Worm (Caenorhabditis elegans) whole organism, L1 larva: ENCODE results near the gene srh-79.
A peak's percentile ranks its signal among the peaks of the same experiment; 100 is the strongest.

ENCODE experiments used
- C04F5.9 ChIP-seq: sonication (generic microtip); optimal IDR thresholded peaks from 2 replicates; lab custom pipeline; 2016; ENCODE audit warnings: missing genetic modification characterization, missing compliant biosample characterization
- C34B4.2 ChIP-seq: sonication (generic microtip); optimal IDR thresholded peaks from 2 replicates; lab custom pipeline; 2017; ENCODE audit warnings: mild to moderate bottlenecking, missing genetic modification characterization, missing compliant biosample characterization
- aly-2 ChIP-seq: fragments of 150-350 bp; optimal IDR thresholded peaks from 2 replicates; lab custom pipeline; 2014; ENCODE audit warnings: missing biosample characterization, missing genetic modification characterization
- ceh-63 ChIP-seq: fragments of 200-800 bp; sonication (Bioruptor generic); optimal IDR thresholded peaks from 2 replicates; lab custom pipeline; 2018; ENCODE audit warnings: mild to moderate bottlenecking, missing genetic modification characterization, missing compliant biosample characterization
- ceh-88 ChIP-seq: fragments of 200-800 bp; sonication (Bioruptor generic); IDR thresholded peaks from 2 replicates; pipeline ENCODE4 v1.3.6; 2022; ENCODE audit warnings: missing genetic modification characterization, missing compliant biosample characterization
- ceh-90 ChIP-seq: sonication (generic microtip); optimal IDR thresholded peaks from 2 replicates; lab custom pipeline; 2016; ENCODE audit warnings: missing genetic modification characterization, missing compliant biosample characterization
- dsc-1 ChIP-seq: sonication (generic microtip); optimal IDR thresholded peaks from 2 replicates; lab custom pipeline; 2016; ENCODE audit warnings: mild to moderate bottlenecking, missing genetic modification characterization, missing compliant biosample characterization
- efl-1 ChIP-seq, 4 experiments: fragments of 150-350 bp; optimal IDR thresholded peaks in 3 of 4; peaks in 1 of 4; 1 replicate in 1 of 4; 2 replicates in 3 of 4; lab custom pipeline; 2014; ENCODE audit warnings: missing biosample characterization in 2 of 4, missing genetic modification characterization in 2 of 4, missing genetic modification reagents in 2 of 4
- efl-3 ChIP-seq: fragments of 200-800 bp; sonication (Bioruptor generic); optimal IDR thresholded peaks from 2 replicates; lab custom pipeline; 2018; ENCODE audit warnings: mild to moderate bottlenecking, missing genetic modification characterization, missing compliant biosample characterization
- elt-2 ChIP-seq: sonication (generic microtip); optimal IDR thresholded peaks from 2 replicates; lab custom pipeline; 2016; ENCODE audit warnings: missing genetic modification characterization, mild to moderate bottlenecking, inconsistent platforms, missing compliant biosample characterization, missing genetic modification reagents
- ets-5 ChIP-seq: fragments of 200-800 bp; sonication (Bioruptor generic); IDR thresholded peaks from 2 replicates; pipeline ENCODE4 v1.3.6; 2022; ENCODE audit warnings: missing genetic modification characterization, missing compliant biosample characterization
- fkh-10 ChIP-seq: sonication (generic microtip); optimal IDR thresholded peaks from 2 replicates; lab custom pipeline; 2017; ENCODE audit warnings: missing biosample characterization, missing genetic modification reagents, missing genetic modification characterization
- fkh-4 ChIP-seq: sonication (generic microtip); optimal IDR thresholded peaks from 2 replicates; lab custom pipeline; 2016; ENCODE audit warnings: missing compliant biosample characterization, missing genetic modification characterization, borderline replicate concordance
- fkh-8 ChIP-seq: sonication (generic microtip); optimal IDR thresholded peaks from 2 replicates; lab custom pipeline; 2016; ENCODE audit warnings: mild to moderate bottlenecking, missing genetic modification characterization, missing compliant biosample characterization
- hlh-4 ChIP-seq: sonication (generic microtip); optimal IDR thresholded peaks from 2 replicates; lab custom pipeline; 2016; ENCODE audit warnings: mild to moderate bottlenecking, missing genetic modification characterization, missing compliant biosample characterization
- irx-1 ChIP-seq: sonication (generic microtip); optimal IDR thresholded peaks from 2 replicates; lab custom pipeline; 2016; ENCODE audit warnings: missing genetic modification characterization, missing compliant biosample characterization
- lin-13 ChIP-seq: fragments of 150-350 bp; optimal IDR thresholded peaks from 2 replicates; lab custom pipeline; 2014; ENCODE audit warnings: missing biosample characterization, missing genetic modification reagents, missing genetic modification characterization
- lin-14 ChIP-seq: fragments of 200-800 bp; sonication (Bioruptor generic); optimal IDR thresholded peaks from 2 replicates; lab custom pipeline; 2018; ENCODE audit warnings: mild to moderate bottlenecking, missing genetic modification characterization, moderate library complexity, missing compliant biosample characterization
- lin-39 ChIP-seq: fragments of 150-350 bp; optimal IDR thresholded peaks from 2 replicates; lab custom pipeline; 2014; ENCODE audit warnings: missing biosample characterization, missing genetic modification reagents, missing genetic modification characterization
- mdl-1 ChIP-seq, 2 experiments: fragments of 150-350 bp; optimal IDR thresholded peaks; 2 replicates each; lab custom pipeline; 2014 to 2017; ENCODE audit warnings: missing biosample characterization in 2 of 2, missing genetic modification characterization in 2 of 2, inconsistent platforms in 1 of 2
- mef-2 ChIP-seq: fragments of 150-350 bp; optimal IDR thresholded peaks from 2 replicates; lab custom pipeline; 2014; ENCODE audit warnings: missing biosample characterization, missing genetic modification characterization
- nhr-76 ChIP-seq: sonication (generic microtip); optimal IDR thresholded peaks from 2 replicates; lab custom pipeline; 2017; ENCODE audit warnings: missing biosample characterization, missing genetic modification characterization
- nhr-85 ChIP-seq: sonication (generic microtip); peaks from one replicate; lab custom pipeline; 2016; ENCODE audit warnings: missing genetic modification characterization, inconsistent platforms, missing compliant biosample characterization
- pax-3 ChIP-seq: fragments of 200-800 bp; sonication (Bioruptor generic); optimal IDR thresholded peaks from 2 replicates; lab custom pipeline; 2018; ENCODE audit warnings: mild to moderate bottlenecking, missing genetic modification characterization, moderate library complexity, missing compliant biosample characterization
- rnt-1 ChIP-seq: sonication (generic microtip); optimal IDR thresholded peaks from 2 replicates; lab custom pipeline; 2016; ENCODE audit warnings: mild to moderate bottlenecking, missing genetic modification characterization, moderate library complexity, missing compliant biosample characterization
- skn-1 ChIP-seq: fragments of 150-350 bp; optimal IDR thresholded peaks from 2 replicates; lab custom pipeline; 2014; ENCODE audit warnings: missing biosample characterization, missing genetic modification characterization
- snpc-4 ChIP-seq: fragments of 150-350 bp; optimal IDR thresholded peaks from 2 replicates; lab custom pipeline; 2014; ENCODE audit warnings: missing biosample characterization, missing genetic modification characterization
- snu-23 ChIP-seq: sonication (generic microtip); optimal IDR thresholded peaks from 2 replicates; lab custom pipeline; 2016; ENCODE audit warnings: missing genetic modification characterization, missing compliant biosample characterization
- tlp-1 ChIP-seq: fragments of 150-350 bp; optimal IDR thresholded peaks from 2 replicates; lab custom pipeline; 2014; ENCODE audit warnings: missing biosample characterization, missing genetic modification characterization
- unc-30 ChIP-seq: sonication (generic microtip); optimal IDR thresholded peaks from 2 replicates; lab custom pipeline; 2017; ENCODE audit warnings: missing biosample characterization, missing genetic modification characterization
- unc-62 ChIP-seq: fragments of 150-350 bp; optimal IDR thresholded peaks from 2 replicates; lab custom pipeline; 2014; ENCODE audit warnings: missing biosample characterization, missing genetic modification reagents, missing genetic modification characterization
- unc-86 ChIP-seq: sonication (generic microtip); optimal IDR thresholded peaks from 2 replicates; lab custom pipeline; 2016; ENCODE audit warnings: missing genetic modification characterization, missing compliant biosample characterization
- vab-15 ChIP-seq: sonication (generic microtip); optimal IDR thresholded peaks from 2 replicates; lab custom pipeline; 2017; ENCODE audit warnings: missing genotype, mild to moderate bottlenecking, missing genetic modification characterization, missing compliant biosample characterization
- xbp-1 ChIP-seq: sonication (generic microtip); optimal IDR thresholded peaks from 2 replicates; lab custom pipeline; 2016; ENCODE audit warnings: missing genetic modification characterization, missing compliant biosample characterization
- ztf-11 ChIP-seq, 2 experiments: sonication (generic microtip); optimal IDR thresholded peaks; 2 replicates each; lab custom pipeline; 2016 to 2017; ENCODE audit warnings: missing genetic modification characterization in 2 of 2, missing biosample characterization in 1 of 2, missing compliant biosample characterization in 1 of 2

The srh-79 gene

DNA sequence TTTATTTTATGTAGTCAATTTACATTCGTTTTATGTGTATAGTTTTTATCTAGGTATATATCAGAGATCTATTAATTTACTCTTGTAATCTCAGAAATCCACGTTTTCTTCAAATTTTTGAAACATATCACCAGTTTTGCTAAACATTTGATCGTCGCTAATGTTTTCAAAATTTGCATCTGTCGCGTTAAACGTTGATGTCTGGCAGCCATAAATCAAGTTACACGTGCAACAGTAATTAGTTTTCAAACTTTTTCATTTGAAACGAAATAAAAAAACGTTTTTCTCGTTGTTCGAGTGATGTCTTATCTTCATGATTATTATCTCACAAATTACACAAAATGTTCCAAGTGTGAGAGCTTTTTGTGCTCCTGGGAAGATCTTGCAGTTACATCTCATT is at the start of gene srh-79:
Gene srh-79 (plus strand): TSS at position 301 of the 400 bp plus-strand sequence.
- TF ChIP-seq unc-86 (tag; lab: Kevin White, UChicago) (no peak), vab-15 (tag; lab: Kevin White, UChicago) (no peak), mdl-1 (tag; optimal IDR thresholded peaks at IDR 0.05; lab: Kevin White, UChicago) (no peak), C34B4.2 (tag; lab: Kevin White, UChicago) (no peak), lin-13 (no peak), ceh-63 (no peak), snpc-4 (no peak), nhr-76 (tag; lab: Kevin White, UChicago) (no peak), efl-3 (GFP tag; lab: Kevin White, UChicago) (no peak), fkh-4 (tag; lab: Kevin White, UChicago) (no peak), unc-62 (GFP tag; lab: Kevin White, UChicago) (no peak), lin-39 (tag; lab: Kevin White, UChicago) (no peak), dsc-1 (no peak), ets-5 (GFP tag; lab: Robert Waterston, UW) (no peak), tlp-1 (tag; lab: Kevin White, UChicago) (no peak), hlh-4 (tag; lab: Kevin White, UChicago) (no peak), fkh-8 (no peak)
- TF ChIP-seq, all 84 proteins: peak for 0

DNA sequence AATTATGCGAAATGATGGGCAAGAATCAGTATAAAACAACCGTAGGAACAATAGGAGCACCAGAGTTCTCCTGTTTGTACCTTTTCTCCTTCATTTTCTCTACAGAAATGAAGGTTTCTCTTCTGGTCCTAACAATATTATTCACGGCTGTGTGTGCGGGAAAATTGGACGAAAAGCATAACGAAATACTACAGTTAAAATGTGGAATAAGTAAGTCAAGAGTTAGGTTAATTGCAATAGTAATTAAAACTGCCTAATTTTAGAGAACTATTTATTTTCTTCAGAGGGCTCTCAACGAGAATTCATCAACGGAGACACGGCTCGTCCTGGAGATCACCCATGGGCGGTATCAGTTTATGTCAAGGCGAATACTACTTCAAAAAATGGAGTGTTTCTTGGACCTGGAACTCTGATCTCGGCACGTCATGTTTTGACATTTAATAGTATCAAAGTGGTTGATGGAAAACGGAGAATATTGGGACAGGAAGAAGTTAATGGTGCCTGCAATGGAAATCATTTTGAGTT is 48.2 kb upstream of the srh-79 start, which contains the start of gene try-12:
Gene try-12 (plus strand): TSS at position 51 of the 525 bp plus-strand sequence.
- TF ChIP-seq skn-1 (no peak), ceh-63 (no peak), efl-1 (optimal IDR thresholded peaks at IDR 0.05; lab: Kevin White, UChicago) (no peak), efl-1 (GFP tag; optimal IDR thresholded peaks at IDR 0.05 in 1 of 2; lab: Kevin White, UChicago) (peak in 1 of 2 experiments; percentile 58), snpc-4 (no peak), lin-13 (no peak), dsc-1 (no peak)

DNA sequence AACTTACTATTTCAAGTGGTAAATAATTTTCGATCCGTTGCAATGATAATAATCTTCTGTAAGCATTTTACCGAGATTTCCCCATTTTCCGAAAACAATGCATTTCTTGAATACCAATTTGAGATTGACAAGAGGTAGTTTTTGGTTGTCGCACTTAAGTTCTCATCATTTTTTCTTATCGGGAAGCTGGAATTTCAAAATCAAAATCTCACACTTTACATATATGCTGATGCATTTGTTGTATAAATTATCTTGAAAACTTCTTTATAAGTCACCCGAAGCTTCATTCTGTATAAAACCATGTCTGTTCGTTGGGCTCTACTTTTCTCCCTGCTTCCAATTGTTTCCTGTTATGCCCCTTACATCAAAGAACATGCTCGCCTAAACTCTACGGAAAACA is 46.1 kb upstream of the srh-79 start, which contains the start of gene try-11:
Gene try-11 (plus strand): TSS at position 301 of the 400 bp plus-strand sequence.
- TF ChIP-seq nhr-76 (tag; lab: Kevin White, UChicago) = no peak
- TF ChIP-seq efl-1 (optimal IDR thresholded peaks at IDR 0.05; lab: Kevin White, UChicago) = no peak
- TF ChIP-seq efl-1 (GFP tag; optimal IDR thresholded peaks at IDR 0.05 in 1 of 2; lab: Kevin White, UChicago) = peak in 1 of 2 experiments; percentile 24
- no peak for TF ChIP-seq dsc-1
- TF ChIP-seq, all 84 proteins: peak for 1

DNA sequence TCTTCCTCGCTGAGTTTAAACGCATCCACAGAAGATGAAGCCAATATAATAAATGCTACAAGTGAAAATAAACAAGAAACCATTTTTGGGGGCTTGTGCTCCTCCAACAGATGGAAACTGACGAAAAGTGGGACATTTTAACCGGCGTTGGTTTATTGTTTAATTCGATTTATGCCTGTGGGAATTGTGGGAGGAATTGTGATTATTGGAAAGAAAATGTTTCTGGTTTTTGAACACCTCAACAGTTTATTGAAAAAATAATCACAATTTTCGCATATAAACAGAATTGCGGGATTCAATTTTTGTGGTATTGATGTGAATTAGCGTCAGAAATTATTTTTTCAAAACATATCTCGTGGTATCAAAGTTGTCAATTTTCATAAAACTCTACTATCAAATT is 43.3 kb upstream of the srh-79 start, which contains the start of gene try-8:
Gene try-8 (minus strand): TSS at position 101 of the 400 bp plus-strand sequence.
- no peak for TF ChIP-seq aly-2 (tag; lab: Kevin White, UChicago)
- TF ChIP-seq dsc-1 = no peak
- no peak for TF ChIP-seq pax-3 (tag; lab: Kevin White, UChicago)
- TF ChIP-seq unc-86 (tag; lab: Kevin White, UChicago) = no peak
- no peak for TF ChIP-seq lin-39 (tag; lab: Kevin White, UChicago)
- no peak for TF ChIP-seq tlp-1 (tag; lab: Kevin White, UChicago)
- TF ChIP-seq ceh-88 (GFP tag; lab: Robert Waterston, UW) = no peak
- TF ChIP-seq xbp-1 (tag; lab: Kevin White, UChicago) = no peak
- TF ChIP-seq fkh-10 (GFP tag; lab: Kevin White, UChicago) = no peak

DNA sequence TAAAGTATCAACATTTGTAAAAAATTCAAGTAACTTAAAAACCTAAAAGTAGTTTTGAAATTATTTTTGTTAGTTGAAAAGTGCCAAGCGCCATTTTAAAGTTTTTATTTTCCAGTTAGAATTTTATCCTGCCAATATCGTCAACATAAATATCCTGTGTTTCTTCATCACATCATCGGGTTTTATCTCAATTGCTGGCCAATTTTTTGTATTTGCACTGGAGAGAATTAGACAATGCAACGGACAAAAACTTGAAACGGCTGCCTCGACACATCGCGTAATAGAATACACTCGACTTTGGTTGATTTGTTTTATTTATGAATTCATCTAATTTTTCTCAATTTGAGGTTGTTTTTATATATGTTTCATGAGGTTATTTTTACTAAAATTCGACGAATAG is 42.5 kb upstream of the srh-79 start, which contains the start of gene F25E5.2:
Gene F25E5.2 (plus strand): TSS at position 301 of the 400 bp plus-strand sequence.
- TF ChIP-seq mef-2 (tag; lab: Kevin White, UChicago) (no peak), unc-86 (tag; lab: Kevin White, UChicago) (no peak), C04F5.9 (tag; lab: Kevin White, UChicago) (no peak), snu-23 (GFP tag; lab: Kevin White, UChicago) (no peak), lin-14 (GFP tag; lab: Kevin White, UChicago) (no peak), nhr-85 (tag; lab: Kevin White, UChicago) (no peak), fkh-8 (no peak), fkh-10 (GFP tag; lab: Kevin White, UChicago) (no peak), rnt-1 (no peak), ceh-90 (tag; lab: Kevin White, UChicago) (no peak), ztf-11 (tag; optimal IDR thresholded peaks at IDR 0.05; lab: Kevin White, UChicago) (no peak), unc-30 (tag; lab: Kevin White, UChicago) (no peak), elt-2 (tag; lab: Kevin White, UChicago) (no peak), irx-1 (tag; lab: Kevin White, UChicago) (no peak)
